Worm (Caenorhabditis elegans): ENCODE data around the gene C36A4.10.

ce11 chrIII:3876197-3876897 lies 45.1 kb upstream of the C36A4.10 start:
- TF ChIP-seq ceh-16 (tag; optimal IDR thresholded peaks at IDR 0.05) (no peak), egl-27 (tag; optimal IDR thresholded peaks at IDR 0.05) (no peak), lin-39 (tag; optimal IDR thresholded peaks at IDR 0.05) (no peak), skn-1 (tag; optimal IDR thresholded peaks at IDR 0.05) (no peak), lin-13 (GFP tag; optimal IDR thresholded peaks at IDR 0.05) (no peak)

All from whole organism, L2 larva.